Worm (Caenorhabditis elegans) whole organism, L4 larva: Measurements from ENCODE around the gene pho-12.

ENCODE experiments used
- F10B5.3 ChIP-seq: sonication (generic microtip); optimal IDR thresholded peaks from 2 replicates; lab custom pipeline; 2016; ENCODE audit warnings: mild to moderate bottlenecking, missing genetic modification characterization, missing compliant biosample characterization
- aha-1 ChIP-seq: fragments of 150-350 bp; peaks from one replicate; lab custom pipeline; 2014; ENCODE audit warnings: missing biosample characterization, missing genetic modification characterization
- ceh-20 ChIP-seq: fragments of 200-800 bp; sonication (Bioruptor generic); IDR thresholded peaks from 2 replicates; pipeline ENCODE4 v1.3.6; 2022; ENCODE audit warnings: missing genetic modification reagents, missing genetic modification characterization, missing compliant biosample characterization
- ceh-62 ChIP-seq: sonication (generic microtip); optimal IDR thresholded peaks from 2 replicates; lab custom pipeline; 2017; ENCODE audit warnings: missing biosample characterization, missing genetic modification characterization
- ctbp-1 ChIP-seq: fragments of 200-800 bp; sonication (Bioruptor generic); IDR thresholded peaks from 2 replicates; pipeline ENCODE4 v1.3.6; 2022; ENCODE audit warnings: missing genetic modification reagents, missing genetic modification characterization, missing compliant biosample characterization
- duxl-1 ChIP-seq: sonication (generic microtip); optimal IDR thresholded peaks from 2 replicates; lab custom pipeline; 2016; ENCODE audit warnings: mild to moderate bottlenecking, missing genetic modification characterization, moderate library complexity, missing compliant biosample characterization; ENCODE audit not compliant: poor library complexity
- egl-27 ChIP-seq: sonication (generic microtip); optimal IDR thresholded peaks from 3 replicates; lab custom pipeline; 2017; ENCODE audit warnings: missing biosample characterization, missing genetic modification reagents, missing genetic modification characterization
- hlh-30 ChIP-seq: sonication (generic microtip); optimal IDR thresholded peaks from 2 replicates; lab custom pipeline; 2017; ENCODE audit warnings: antibody characterized with exemption, mild to moderate bottlenecking, missing genetic modification characterization, missing compliant biosample characterization; ENCODE audit not compliant: insufficient read depth
- jun-1 ChIP-seq: fragments of 150-350 bp; optimal IDR thresholded peaks from 2 replicates; lab custom pipeline; 2014; ENCODE audit warnings: missing biosample characterization, missing genetic modification reagents, missing genetic modification characterization
- lin-13 ChIP-seq: fragments of 150-350 bp; optimal IDR thresholded peaks from 2 replicates; lab custom pipeline; 2014; ENCODE audit warnings: missing biosample characterization, missing genetic modification reagents, missing genetic modification characterization
- lin-38 ChIP-seq: fragments of 200-800 bp; sonication (Bioruptor generic); IDR thresholded peaks from 2 replicates; pipeline ENCODE4 v1.3.6; 2022; ENCODE audit warnings: missing genetic modification reagents, missing genetic modification characterization, missing compliant biosample characterization
- lsy-2 ChIP-seq, 2 experiments: fragments of 150-350 bp in 1 of 2; sonication (generic microtip) in 1 of 2; optimal IDR thresholded peaks; 2 replicates each; lab custom pipeline; 2014 to 2017; ENCODE audit warnings: missing biosample characterization in 2 of 2, missing genetic modification characterization in 2 of 2
- mdl-1 ChIP-seq, 2 experiments: fragments of 150-350 bp in 1 of 2; sonication (generic microtip) in 1 of 2; optimal IDR thresholded peaks; 2 replicates each; lab custom pipeline; 2014 to 2017; ENCODE audit warnings: missing biosample characterization in 2 of 2, missing genetic modification characterization in 2 of 2
- mep-1 ChIP-seq: fragments of 150-350 bp; sonication (generic microtip); optimal IDR thresholded peaks from 3 replicates; lab custom pipeline; 2014; ENCODE audit warnings: missing biosample characterization, missing genetic modification characterization
- mes-2 ChIP-seq: sonication (generic microtip); optimal IDR thresholded peaks from 2 replicates; lab custom pipeline; 2016; ENCODE audit warnings: missing genotype, mild to moderate bottlenecking, missing genetic modification characterization, missing compliant biosample characterization; ENCODE audit not compliant: poor library complexity, severe bottlenecking
- mxl-3 ChIP-seq: fragments of 200-800 bp; sonication (Bioruptor generic); optimal IDR thresholded peaks from 2 replicates; lab custom pipeline; 2018; ENCODE audit warnings: mild to moderate bottlenecking, missing genetic modification characterization, missing compliant biosample characterization
- nhr-10 ChIP-seq: fragments of 150-350 bp; optimal IDR thresholded peaks from 2 replicates; lab custom pipeline; 2014; ENCODE audit warnings: missing biosample characterization, missing genetic modification characterization
- nhr-11 ChIP-seq: fragments of 150-350 bp; optimal IDR thresholded peaks from 2 replicates; lab custom pipeline; 2014; ENCODE audit warnings: missing biosample characterization, missing genetic modification characterization
- nhr-48 ChIP-seq: sonication (generic microtip); optimal IDR thresholded peaks from 2 replicates; lab custom pipeline; 2016; ENCODE audit warnings: mild to moderate bottlenecking, missing genetic modification characterization, missing compliant biosample characterization
- pha-4 ChIP-seq, 2 experiments: fragments of 150-350 bp in 1 of 2; fragments of 200-800 bp in 1 of 2; sonication (Bioruptor generic) in 1 of 2; IDR thresholded peaks in 1 of 2; optimal IDR thresholded peaks in 1 of 2; 2 replicates each; pipeline versions ENCODE4 v1.3.6 to Lab custom; 2014 to 2022; ENCODE audit warnings: missing genetic modification characterization in 2 of 2, missing genetic modification reagents in 2 of 2, missing biosample characterization in 1 of 2, missing compliant biosample characterization in 1 of 2
- rbr-2 ChIP-seq: sonication (generic microtip); optimal IDR thresholded peaks from 2 replicates; lab custom pipeline; 2016; ENCODE audit warnings: missing genotype, missing genetic modification characterization, missing compliant biosample characterization
- set-16 ChIP-seq: fragments of 200-800 bp; sonication (Bioruptor generic); IDR thresholded peaks from 2 replicates; pipeline ENCODE4 v1.3.6; 2022; ENCODE audit warnings: missing genetic modification reagents, missing genetic modification characterization, missing compliant biosample characterization
- spr-1 ChIP-seq: sonication (generic microtip); optimal IDR thresholded peaks from 2 replicates; lab custom pipeline; 2016; ENCODE audit warnings: mild to moderate bottlenecking, missing genetic modification characterization, missing compliant biosample characterization
- unc-130 ChIP-seq: sonication (generic microtip); optimal IDR thresholded peaks from 2 replicates; lab custom pipeline; 2016; ENCODE audit warnings: missing genetic modification reagents, missing genetic modification characterization, missing compliant biosample characterization
- zag-1 ChIP-seq: fragments of 150-350 bp; optimal IDR thresholded peaks from 2 replicates; lab custom pipeline; 2014; ENCODE audit warnings: missing biosample characterization, missing genetic modification characterization
- zfp-3 ChIP-seq: fragments of 200-800 bp; sonication (Bioruptor generic); conservative IDR thresholded peaks from 2 replicates; pipeline ENCODE4 v1.3.6; 2022; ENCODE audit warnings: missing genetic modification reagents, missing genetic modification characterization, missing compliant biosample characterization
- ztf-7 ChIP-seq: fragments of 150-350 bp; optimal IDR thresholded peaks from 2 replicates; lab custom pipeline; 2014; ENCODE audit warnings: missing biosample characterization, missing genetic modification characterization

pho-12 gene

DNA sequence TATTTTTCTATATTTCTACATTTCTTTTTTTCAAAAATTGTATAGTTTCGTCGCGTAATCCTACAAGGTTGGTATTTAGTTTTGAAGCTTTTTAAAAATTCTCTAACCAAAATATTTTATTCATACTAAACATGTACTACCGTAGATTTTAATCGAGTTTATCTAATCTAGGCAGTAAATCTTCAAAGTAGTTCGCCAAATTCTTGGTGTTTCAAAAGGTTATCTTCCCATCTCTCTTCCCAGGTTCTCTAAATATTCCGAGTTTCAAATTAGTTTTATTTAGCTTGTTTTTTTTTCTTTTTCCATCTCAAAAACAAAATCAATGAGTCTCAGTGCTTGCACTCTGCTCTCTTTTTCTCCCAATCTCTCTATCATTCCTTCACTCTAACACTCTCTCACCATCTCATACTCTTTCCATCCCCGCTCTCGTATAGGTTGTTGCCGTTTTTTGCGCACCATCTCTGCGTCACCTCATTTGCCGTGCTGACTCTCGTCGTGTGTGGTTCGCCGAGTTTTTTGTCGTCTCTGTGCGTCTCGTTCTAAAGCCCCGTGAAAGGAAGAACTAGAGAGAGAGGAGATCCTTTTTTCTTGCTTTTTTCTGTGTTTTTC lies 43.5 kb downstream of the pho-12 start (continued):
- TF ChIP-seq mdl-1 (tag; optimal IDR thresholded peaks at IDR 0.05; lab: Kevin White, UChicago) = peak; percentile 35 to 85
- peak; percentile 44; the same call in 1 of the 2 replicates for TF ChIP-seq set-16 (GFP tag; lab: Robert Waterston, UW)
- no peak for TF ChIP-seq nhr-10 (tag; lab: Kevin White, UChicago)
- peak; percentile 44 for TF ChIP-seq ceh-20 (GFP tag; lab: Robert Waterston, UW)
- no peak for TF ChIP-seq mep-1 (tag; lab: Kevin White, UChicago)
- peak; percentile 77 for TF ChIP-seq hlh-30 (tag; lab: Kevin White, UChicago)
- TF ChIP-seq mxl-3 = peak; percentile 66
- no peak for TF ChIP-seq F10B5.3 (tag; lab: Kevin White, UChicago)
- peak; percentile 69 for TF ChIP-seq mes-2
- peak; percentile 63 for TF ChIP-seq nhr-11 (tag; lab: Kevin White, UChicago)
- peak; percentile 32 for TF ChIP-seq nhr-48 (tag; lab: Kevin White, UChicago)
- no peak for TF ChIP-seq zag-1 (tag; lab: Kevin White, UChicago)
- no peak for TF ChIP-seq ztf-7 (tag; lab: Kevin White, UChicago)
- TF ChIP-seq pha-4 (GFP tag; IDR thresholded peaks at IDR 0.05; lab: Robert Waterston, UW) = peak; percentile 63; the same call in 1 of the 2 replicates
- TF ChIP-seq pha-4 (tag; optimal IDR thresholded peaks at IDR 0.05; lab: Kevin White, UChicago) = no peak
- peak; percentile 84 for TF ChIP-seq rbr-2
- TF ChIP-seq lsy-2 (tag; optimal IDR thresholded peaks at IDR 0.05; lab: Kevin White, UChicago) = peak; percentile 57 to 76

DNA sequence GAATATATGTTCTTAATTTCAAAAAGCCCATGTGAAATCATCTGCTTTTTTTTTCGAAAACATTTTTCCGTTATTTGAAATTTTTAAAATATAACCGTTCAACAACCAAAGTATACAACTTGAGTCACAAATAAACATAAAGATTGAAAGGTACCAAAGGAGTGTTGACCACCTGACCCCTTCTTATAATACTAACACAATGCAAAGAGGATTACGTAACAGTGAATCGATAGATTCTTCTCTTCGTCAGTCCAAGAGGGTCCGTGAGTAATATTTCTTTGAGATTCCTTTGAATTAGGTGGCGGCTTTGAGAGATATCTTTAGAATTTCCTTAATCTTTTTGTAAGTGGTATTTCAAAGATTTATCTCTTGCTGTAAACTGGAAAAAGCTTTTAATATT lies 44.5 kb downstream of the pho-12 start:
- TF ChIP-seq aha-1 (peak; percentile 7), lin-38 (GFP tag; lab: Robert Waterston, UW) (no peak)

DNA sequence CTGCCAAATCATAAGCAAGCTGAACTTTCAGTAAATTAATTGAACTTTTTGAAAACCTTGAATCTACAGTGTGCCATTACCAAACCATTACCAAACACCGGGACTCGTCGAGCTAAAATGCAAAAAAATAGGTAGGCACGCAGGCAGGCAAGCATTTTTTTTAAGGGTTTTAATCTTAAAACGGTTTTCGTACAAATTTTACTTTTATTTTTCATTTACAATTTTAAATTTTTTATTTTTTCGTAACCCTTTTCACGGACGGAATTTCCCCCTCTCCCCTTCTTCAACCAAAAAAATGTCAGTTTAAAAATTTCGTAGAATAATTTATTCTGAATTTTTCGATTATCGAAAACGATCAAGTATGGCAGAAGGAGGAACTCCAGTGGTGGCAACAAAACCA lies 46.2 kb downstream of the pho-12 start, which contains the start of gene F59A6.2:
F59A6.2 (plus strand) TSS at position 301 of the 400 bp plus-strand sequence.
- no peak for TF ChIP-seq ctbp-1 (GFP tag; lab: Robert Waterston, UW)
- peak; percentile 53 for TF ChIP-seq aha-1
- TF ChIP-seq unc-130 (GFP tag; lab: Kevin White, UChicago) = no peak
- no peak for TF ChIP-seq lin-13 (GFP tag; lab: Kevin White, UChicago)

DNA sequence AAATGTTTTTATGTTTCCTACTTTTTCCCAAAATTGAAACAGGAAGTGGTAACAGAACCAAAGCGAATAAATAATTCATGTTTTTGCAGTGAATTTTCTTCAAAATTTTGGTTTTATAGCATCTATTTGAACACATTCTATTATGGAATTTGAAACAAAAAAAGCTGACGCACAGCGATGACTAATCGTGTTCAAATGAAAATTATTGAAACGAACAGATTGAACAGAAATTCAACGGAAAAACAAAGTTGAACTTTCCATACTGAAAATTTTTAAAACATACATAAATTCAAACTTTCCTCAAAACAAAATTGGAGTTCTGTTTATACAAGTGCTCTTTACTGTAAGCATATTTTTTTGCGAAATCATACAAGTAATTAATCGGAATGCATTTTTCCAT lies 48.6 kb downstream of the pho-12 start, which contains the start of gene F59A6.12:
F59A6.12 (minus strand) TSS at position 101 of the 400 bp plus-strand sequence.
- TF ChIP-seq zfp-3 = no peak
- TF ChIP-seq pha-4 (GFP tag; IDR thresholded peaks at IDR 0.05; lab: Robert Waterston, UW) = no peak
- TF ChIP-seq pha-4 (tag; optimal IDR thresholded peaks at IDR 0.05; lab: Kevin White, UChicago) = no peak
- no peak for TF ChIP-seq ceh-62 (tag; lab: Kevin White, UChicago)
- no peak for TF ChIP-seq spr-1 (tag; lab: Kevin White, UChicago)
- TF ChIP-seq jun-1 (tag; lab: Kevin White, UChicago) = no peak
- TF ChIP-seq egl-27 (tag; lab: Kevin White, UChicago) = no peak
- no peak for TF ChIP-seq duxl-1 (tag; lab: Kevin White, UChicago)
- no peak for TF ChIP-seq ctbp-1 (GFP tag; lab: Robert Waterston, UW)
